Fruit fly (Drosophila melanogaster): ENCODE measurements around the gene CG14810.

DNA sequence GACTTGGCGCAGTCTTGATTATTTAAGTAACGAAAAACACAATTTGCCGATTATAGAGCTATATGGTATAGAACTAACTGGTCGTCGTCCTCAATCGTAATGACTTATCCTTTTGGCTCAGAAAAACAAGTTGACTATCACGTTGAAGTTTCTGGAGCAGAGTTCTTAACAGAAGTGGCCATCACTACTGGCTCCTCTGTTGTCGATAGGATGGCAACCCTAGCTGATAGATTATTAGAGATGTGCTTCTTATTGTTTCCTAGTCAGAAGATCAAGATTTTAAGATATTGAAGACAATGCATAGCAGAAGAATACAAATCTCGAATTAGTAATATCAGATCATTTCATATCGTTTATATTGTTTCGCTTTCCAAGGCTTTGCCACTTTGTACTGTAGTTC is 2.1 kb upstream of the CG14810 start, which contains the start of gene CG14811:
- TF ChIP-seq EcR (GFP tag; optimal IDR thresholded peaks at IDR 0.05) (no peak), CG15710 (tag; optimal IDR thresholded peaks at IDR 0.05) (no peak), gl (tag; optimal IDR thresholded peaks at IDR 0.05) (no peak), CG32121 (GFP tag; IDR thresholded peaks at IDR 0.05) (no peak), CG13204 (GFP tag; optimal IDR thresholded peaks at IDR 0.05) (no peak), CG4496 (GFP tag; IDR thresholded peaks at IDR 0.05) (no peak), CG14655 (GFP tag; optimal IDR thresholded peaks at IDR 0.05) (no peak)

All from whole organism, pupa.